Worm (Caenorhabditis elegans) whole organism, L4/young adult: Measurements from ENCODE around the gene cutl-27.

Source experiments
- W03F9.2 ChIP-seq: fragments of 150-350 bp; optimal IDR thresholded peaks from 2 replicates; lab custom pipeline; 2014; ENCODE audit warnings: missing biosample characterization, missing genetic modification characterization
- dao-5 ChIP-seq: sonication (generic microtip); optimal IDR thresholded peaks from 2 replicates; lab custom pipeline; 2016; ENCODE audit warnings: missing genotype, missing genetic modification characterization, moderate library complexity, missing compliant biosample characterization
- him-1 ChIP-seq: sonication (generic microtip); optimal IDR thresholded peaks from 2 replicates; lab custom pipeline; 2016; ENCODE audit warnings: missing genotype, missing genetic modification reagents, missing genetic modification characterization, missing compliant biosample characterization

DNA sequence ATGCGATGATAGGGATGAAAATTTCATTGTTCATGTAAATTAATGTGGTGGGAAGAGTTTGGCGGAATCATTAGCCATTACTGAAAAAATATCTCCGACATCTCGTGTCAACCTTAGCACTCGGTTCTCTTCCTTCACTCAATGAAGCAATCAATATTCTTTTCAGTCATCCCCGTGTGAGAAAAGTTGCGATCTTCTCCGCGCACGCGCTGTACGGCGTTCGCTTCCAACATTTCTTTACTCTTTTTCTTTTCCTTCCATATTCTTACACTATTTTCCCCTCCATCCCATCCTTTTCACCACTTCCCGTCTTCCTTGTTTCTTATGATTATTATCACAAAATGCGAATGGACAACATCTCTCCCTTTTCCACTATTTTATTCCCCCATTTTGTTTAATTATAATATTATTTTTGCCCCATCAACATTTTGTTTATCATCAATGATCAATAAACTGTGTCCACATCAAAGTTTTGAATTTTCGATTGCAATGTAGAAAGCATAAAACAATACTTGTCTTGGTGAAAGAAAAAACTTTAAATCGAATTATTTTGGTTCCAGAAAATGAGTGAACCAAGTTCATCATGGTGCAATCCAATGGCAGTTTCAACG is 18.2 kb upstream of the cutl-27 start, which contains the start of gene mob-1:
- no peak for TF ChIP-seq W03F9.2 (tag; lab: Kevin White, UChicago)
- TF ChIP-seq him-1 (tag; lab: Kevin White, UChicago): no peak
- TF ChIP-seq dao-5: no peak
